Worm (Caenorhabditis elegans): Measurements from ENCODE around the gene nlp-34.

DNA sequence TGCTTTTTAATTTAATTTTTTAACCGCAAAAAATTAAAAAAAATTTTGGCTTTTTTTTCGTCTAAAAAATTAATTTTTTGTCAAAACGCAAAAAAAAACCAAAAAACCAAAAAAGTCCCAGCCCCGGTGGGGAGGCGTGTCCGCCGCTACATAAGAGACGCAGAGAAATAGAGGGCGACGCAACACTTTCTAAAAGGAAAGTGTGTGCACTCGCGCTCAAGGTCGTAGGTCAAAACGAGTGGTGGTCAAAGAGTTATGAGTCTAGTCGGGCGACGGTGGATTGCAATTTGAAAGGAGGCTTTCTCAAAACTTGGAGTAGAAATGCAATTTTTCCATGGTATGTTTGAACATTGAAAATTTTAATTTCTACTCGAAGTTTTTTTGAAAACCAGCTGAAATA lies 25.6 kb upstream of the nlp-34 start:
- TF ChIP-seq ceh-6 (GFP tag; optimal IDR thresholded peaks at IDR 0.05) (no peak), nhr-11 (tag; optimal IDR thresholded peaks at IDR 0.05) (no peak), nfya-1 (tag; optimal IDR thresholded peaks at IDR 0.05) (no peak), dve-1 (tag; optimal IDR thresholded peaks at IDR 0.05) (no peak), F13H6.1 (tag; optimal IDR thresholded peaks at IDR 0.05) (no peak), elt-4 (tag; optimal IDR thresholded peaks at IDR 0.05) (no peak), ttx-3 (tag; optimal IDR thresholded peaks at IDR 0.05) (no peak), C08G9.2 (tag; optimal IDR thresholded peaks at IDR 0.05) (no peak), sox-4 (tag; optimal IDR thresholded peaks at IDR 0.05) (no peak), pqm-1 (tag; optimal IDR thresholded peaks at IDR 0.05) (no peak), pha-4 (tag; optimal IDR thresholded peaks at IDR 0.05) (no peak), unc-86 (tag; optimal IDR thresholded peaks at IDR 0.05) (no peak), fax-1 (tag; optimal IDR thresholded peaks at IDR 0.05) (no peak)
